Worm (Caenorhabditis elegans): ENCODE results near the gene F28H7.7.

Gene F28H7.7

ce11 chrV:10776528-10777055 lies 22.6 kb upstream of the F28H7.7 start, which contains the start of gene D1054.5:
Gene D1054.5 (minus strand): TSS chrV:10776578.
- TF ChIP-seq flt-1 (GFP tag; IDR thresholded peaks at IDR 0.05) = no peak
- TF ChIP-seq ref-1 (GFP tag; conservative IDR thresholded peaks at IDR 0.05) = no peak
- no peak for TF ChIP-seq ztf-29 (GFP tag; IDR thresholded peaks at IDR 0.05)
- TF ChIP-seq tab-1 (GFP tag; IDR thresholded peaks at IDR 0.05) = no peak

ce11 chrV:10773216-10773615 lies 19.3 kb upstream of the F28H7.7 start:
- no peak for TF ChIP-seq T22C8.4 (GFP tag; IDR thresholded peaks at IDR 0.05)
- TF ChIP-seq cog-1 (tag; optimal IDR thresholded peaks at IDR 0.05) = no peak
- TF ChIP-seq tab-1 (GFP tag; IDR thresholded peaks at IDR 0.05) = no peak
- no peak for TF ChIP-seq flt-1 (GFP tag; IDR thresholded peaks at IDR 0.05)

- TF ChIP-seq ztf-23 (GFP tag; IDR thresholded peaks at IDR 0.05) (no peak), med-1 (GFP tag; optimal IDR thresholded peaks at IDR 0.05; ENCODE audit: insufficient read depth) (no peak), flt-1 (GFP tag; IDR thresholded peaks at IDR 0.05) (no peak), tab-1 (GFP tag; IDR thresholded peaks at IDR 0.05) (no peak), ref-1 (GFP tag; conservative IDR thresholded peaks at IDR 0.05) (no peak), ztf-29 (GFP tag; IDR thresholded peaks at IDR 0.05) (no peak), cog-1 (tag; optimal IDR thresholded peaks at IDR 0.05) (no peak), klf-2 (GFP tag; conservative IDR thresholded peaks at IDR 0.05) (no peak), T22C8.4 (GFP tag; IDR thresholded peaks at IDR 0.05) (no peak)
Measured at ce11 chrV:10771390-10771789, 17.4 kb upstream of the F28H7.7 start, which contains the start of gene D1054.3. Gene D1054.3 (plus strand): TSS chrV:10771451.

- no peak for TF ChIP-seq ztf-23 (GFP tag; IDR thresholded peaks at IDR 0.05)
- TF ChIP-seq tab-1 (GFP tag; IDR thresholded peaks at IDR 0.05) = no peak
Measured at ce11 chrV:10770026-10770425, 16.1 kb upstream of the F28H7.7 start, which contains the start of the genes D1054.1 and pas-2. Gene D1054.1 (minus strand): TSS chrV:10770217. Gene pas-2 (plus strand): TSS chrV:10770368.

- TF ChIP-seq T22C8.4 (GFP tag; IDR thresholded peaks at IDR 0.05) (no peak), ref-1 (GFP tag; conservative IDR thresholded peaks at IDR 0.05) (no peak), cog-1 (tag; optimal IDR thresholded peaks at IDR 0.05) (no peak)
Measured at ce11 chrV:10768892-10769291, 14.9 kb upstream of the F28H7.7 start.

- TF ChIP-seq ztf-29 (GFP tag; IDR thresholded peaks at IDR 0.05) = no peak
- TF ChIP-seq tab-1 (GFP tag; IDR thresholded peaks at IDR 0.05) = no peak
- no peak for TF ChIP-seq flt-1 (GFP tag; IDR thresholded peaks at IDR 0.05)
- TF ChIP-seq T22C8.4 (GFP tag; IDR thresholded peaks at IDR 0.05) = no peak
- no peak for TF ChIP-seq med-1 (GFP tag; optimal IDR thresholded peaks at IDR 0.05; ENCODE audit: insufficient read depth)
- no peak for TF ChIP-seq cog-1 (tag; optimal IDR thresholded peaks at IDR 0.05)
- TF ChIP-seq ref-1 (GFP tag; conservative IDR thresholded peaks at IDR 0.05) = no peak
- TF ChIP-seq ztf-23 (GFP tag; IDR thresholded peaks at IDR 0.05) = no peak
- TF ChIP-seq klf-2 (GFP tag; conservative IDR thresholded peaks at IDR 0.05) = no peak
Measured at ce11 chrV:10764066-10764465, 10.1 kb upstream of the F28H7.7 start, which contains the start of gene ocr-1. Gene ocr-1 (plus strand): TSS chrV:10764366.

- TF ChIP-seq ref-1 (GFP tag; conservative IDR thresholded peaks at IDR 0.05) (no peak), ztf-29 (GFP tag; IDR thresholded peaks at IDR 0.05) (no peak), T22C8.4 (GFP tag; IDR thresholded peaks at IDR 0.05) (no peak), med-1 (GFP tag; optimal IDR thresholded peaks at IDR 0.05; ENCODE audit: insufficient read depth) (no peak)
Measured at ce11 chrV:10762695-10763094, 8.7 kb upstream of the F28H7.7 start, which contains the start of gene sre-6. Gene sre-6 (minus strand): TSS chrV:10762795.

ce11 chrV:10760839-10761238 lies 6.9 kb upstream of the F28H7.7 start:
- no peak for TF ChIP-seq cog-1 (tag; optimal IDR thresholded peaks at IDR 0.05)
- no peak for TF ChIP-seq ztf-29 (GFP tag; IDR thresholded peaks at IDR 0.05)
- no peak for TF ChIP-seq ztf-23 (GFP tag; IDR thresholded peaks at IDR 0.05)
- TF ChIP-seq klf-2 (GFP tag; conservative IDR thresholded peaks at IDR 0.05) = no peak
- TF ChIP-seq ref-1 (GFP tag; conservative IDR thresholded peaks at IDR 0.05) = no peak
- TF ChIP-seq flt-1 (GFP tag; IDR thresholded peaks at IDR 0.05) = no peak
- TF ChIP-seq T22C8.4 (GFP tag; IDR thresholded peaks at IDR 0.05) = no peak
- TF ChIP-seq med-1 (GFP tag; optimal IDR thresholded peaks at IDR 0.05; ENCODE audit: insufficient read depth) = no peak
- TF ChIP-seq tab-1 (GFP tag; IDR thresholded peaks at IDR 0.05) = no peak

- TF ChIP-seq ztf-29 (GFP tag; IDR thresholded peaks at IDR 0.05) (no peak), ref-1 (GFP tag; conservative IDR thresholded peaks at IDR 0.05) (no peak), cog-1 (tag; optimal IDR thresholded peaks at IDR 0.05) (no peak), klf-2 (GFP tag; conservative IDR thresholded peaks at IDR 0.05) (no peak), med-1 (GFP tag; optimal IDR thresholded peaks at IDR 0.05; ENCODE audit: insufficient read depth) (no peak), tab-1 (GFP tag; IDR thresholded peaks at IDR 0.05) (no peak), ztf-23 (GFP tag; IDR thresholded peaks at IDR 0.05) (no peak), flt-1 (GFP tag; IDR thresholded peaks at IDR 0.05) (no peak), T22C8.4 (GFP tag; IDR thresholded peaks at IDR 0.05) (no peak)
Measured at ce11 chrV:10758658-10759057, 4.7 kb upstream of the F28H7.7 start, which contains the start of gene F28H7.8. Gene F28H7.8 (plus strand): TSS chrV:10758958.

ce11 chrV:10757128-10757527 lies 3.2 kb upstream of the F28H7.7 start:
- no peak for TF ChIP-seq flt-1 (GFP tag; IDR thresholded peaks at IDR 0.05)
- no peak for TF ChIP-seq cog-1 (tag; optimal IDR thresholded peaks at IDR 0.05)
- no peak for TF ChIP-seq tab-1 (GFP tag; IDR thresholded peaks at IDR 0.05)
- no peak for TF ChIP-seq T22C8.4 (GFP tag; IDR thresholded peaks at IDR 0.05)
- TF ChIP-seq klf-2 (GFP tag; conservative IDR thresholded peaks at IDR 0.05) = no peak
- no peak for TF ChIP-seq med-1 (GFP tag; optimal IDR thresholded peaks at IDR 0.05; ENCODE audit: insufficient read depth)
- TF ChIP-seq ref-1 (GFP tag; conservative IDR thresholded peaks at IDR 0.05) = no peak
- no peak for TF ChIP-seq ztf-29 (GFP tag; IDR thresholded peaks at IDR 0.05)
- TF ChIP-seq ztf-23 (GFP tag; IDR thresholded peaks at IDR 0.05) = no peak

ce11 chrV:10756698-10757097 lies 2.7 kb upstream of the F28H7.7 start, which contains the start of gene irld-6:
Gene irld-6 (minus strand): TSS chrV:10756798.
- TF ChIP-seq flt-1 (GFP tag; IDR thresholded peaks at IDR 0.05) (no peak), ztf-29 (GFP tag; IDR thresholded peaks at IDR 0.05) (no peak), cog-1 (tag; optimal IDR thresholded peaks at IDR 0.05) (no peak), klf-2 (GFP tag; conservative IDR thresholded peaks at IDR 0.05) (no peak), ref-1 (GFP tag; conservative IDR thresholded peaks at IDR 0.05) (no peak), T22C8.4 (GFP tag; IDR thresholded peaks at IDR 0.05) (no peak), med-1 (GFP tag; optimal IDR thresholded peaks at IDR 0.05; ENCODE audit: insufficient read depth) (no peak), tab-1 (GFP tag; IDR thresholded peaks at IDR 0.05) (no peak), ztf-23 (GFP tag; IDR thresholded peaks at IDR 0.05) (no peak)
